Worm (Caenorhabditis elegans) whole organism, midembryonic: ENCODE measurements around the gene spp-5.

Experiments
- T22C8.4 ChIP-seq: fragments of 200-800 bp; sonication (Bioruptor generic); IDR thresholded peaks from 2 replicates; pipeline ENCODE4 v1.3.6; 2022; ENCODE audit warnings: missing genetic modification characterization, missing compliant biosample characterization
- flt-1 ChIP-seq: fragments of 200-800 bp; sonication (Bioruptor generic); IDR thresholded peaks from 2 replicates; pipeline ENCODE4 v1.3.6; 2022; ENCODE audit warnings: missing genetic modification characterization, missing compliant biosample characterization
- klf-2 ChIP-seq: fragments of 200-800 bp; sonication (Bioruptor generic); conservative IDR thresholded peaks from 2 replicates; pipeline ENCODE4 v1.3.6; 2022; ENCODE audit warnings: missing genetic modification reagents, missing genetic modification characterization, missing compliant biosample characterization
- med-1 ChIP-seq: sonication (generic microtip); optimal IDR thresholded peaks from 2 replicates; lab custom pipeline; 2017; ENCODE audit warnings: missing genetic modification characterization, mild to moderate bottlenecking, missing compliant biosample characterization, antibody characterized with exemption, missing genetic modification reagents; ENCODE audit not compliant: insufficient read depth
- ref-1 ChIP-seq: fragments of 200-800 bp; sonication (Bioruptor generic); conservative IDR thresholded peaks from 2 replicates; pipeline ENCODE4 v1.3.6; 2022; ENCODE audit warnings: missing genetic modification reagents, missing genetic modification characterization, missing compliant biosample characterization
- tab-1 ChIP-seq: fragments of 200-800 bp; sonication (Bioruptor generic); IDR thresholded peaks from 2 replicates; pipeline ENCODE4 v1.3.6; 2022; ENCODE audit warnings: missing genetic modification characterization, missing compliant biosample characterization
- ztf-23 ChIP-seq: fragments of 200-800 bp; sonication (Bioruptor generic); IDR thresholded peaks from 2 replicates; pipeline ENCODE4 v1.3.6; 2022; ENCODE audit warnings: missing genetic modification reagents, missing genetic modification characterization, missing compliant biosample characterization
- ztf-29 ChIP-seq: fragments of 200-800 bp; sonication (Bioruptor generic); IDR thresholded peaks from 2 replicates; pipeline ENCODE4 v1.3.6; 2022; ENCODE audit warnings: missing genetic modification reagents, missing genetic modification characterization, missing compliant biosample characterization

ce11 chrX:7291810-7292209 lies 28.3 kb downstream of the spp-5 start, which contains the start of gene lron-7:
- TF ChIP-seq flt-1 (GFP tag; lab: Robert Waterston, UW) (no peak), klf-2 (no peak), T22C8.4 (GFP tag; lab: Robert Waterston, UW) (no peak), tab-1 (GFP tag; lab: Robert Waterston, UW) (no peak), ztf-23 (GFP tag; lab: Robert Waterston, UW) (no peak), ref-1 (GFP tag; lab: Robert Waterston, UW) (no peak), med-1 (GFP tag; lab: Kevin White, UChicago) (no peak), ztf-29 (GFP tag; lab: Robert Waterston, UW) (no peak)
